Fruit fly (Drosophila melanogaster) Kc167 (cell line): ENCODE data around the gene Vajk2.

Experiments used
- Myc ChIP-seq: fragments of >200 bp; optimal IDR thresholded peaks from 2 replicates; lab custom pipeline; 2017; ENCODE audit warnings: missing external identifiers
- Sin3A ChIP-seq: fragments of >200 bp; optimal IDR thresholded peaks from 2 replicates; lab custom pipeline; 2018; ENCODE audit warnings: missing external identifiers
- h ChIP-seq: fragments of >200 bp; optimal IDR thresholded peaks from 3 replicates; lab custom pipeline; 2018; ENCODE audit warnings: missing external identifiers
- ttk ChIP-seq: sonication (Bioruptor generic); optimal IDR thresholded peaks from 2 replicates; lab custom pipeline; 2017; ENCODE audit warnings: missing external identifiers

dm6 chr2L:13979826-13980225, 45.3 kb upstream of the Vajk2 start, which contains the start of gene NimC2:
- TF ChIP-seq ttk (lab: Kevin White, UChicago) (no peak), Sin3A (no peak), Myc (lab: Kevin White, UChicago) (no peak), h (lab: Kevin White, UChicago) (no peak)
